Worm (Caenorhabditis elegans): ENCODE results near the gene ugt-65.
A peak's percentile ranks its signal among the peaks of the same experiment; 100 is the strongest.

The ugt-65 gene

DNA sequence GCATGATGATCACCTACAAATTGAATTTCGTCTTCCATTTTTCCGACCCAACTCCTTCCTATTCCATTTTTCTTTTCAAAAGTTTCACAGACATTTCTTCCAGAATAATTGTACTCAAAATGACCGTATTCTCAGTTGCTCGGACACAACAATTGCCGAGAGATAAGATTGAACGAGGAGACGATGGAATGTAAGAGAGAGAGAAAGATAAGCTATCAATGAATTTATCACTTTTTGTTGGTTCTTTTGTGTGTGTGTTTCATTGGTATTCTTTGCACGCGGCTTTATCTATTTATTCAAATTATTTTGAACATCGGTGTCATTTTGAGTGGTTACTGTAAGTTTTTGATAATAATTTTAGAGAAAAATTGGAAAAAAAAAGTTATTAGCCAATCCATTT is at the start of gene ugt-65:
TSS of gene ugt-65 (plus strand) at position 229 of the 400 bp plus-strand sequence.
- TF ChIP-seq elt-2 (tag; optimal IDR thresholded peaks at IDR 0.05) (peak; percentile 85), efl-1 (optimal IDR thresholded peaks at IDR 0.05) (no peak), efl-1 (GFP tag; optimal IDR thresholded peaks at IDR 0.05 in 1 of 2) (peak in 1 of 2 experiments; percentile 90), lin-14 (GFP tag; optimal IDR thresholded peaks at IDR 0.05) (peak; percentile 38), swsn-7 (tag; optimal IDR thresholded peaks at IDR 0.05) (no peak)

DNA sequence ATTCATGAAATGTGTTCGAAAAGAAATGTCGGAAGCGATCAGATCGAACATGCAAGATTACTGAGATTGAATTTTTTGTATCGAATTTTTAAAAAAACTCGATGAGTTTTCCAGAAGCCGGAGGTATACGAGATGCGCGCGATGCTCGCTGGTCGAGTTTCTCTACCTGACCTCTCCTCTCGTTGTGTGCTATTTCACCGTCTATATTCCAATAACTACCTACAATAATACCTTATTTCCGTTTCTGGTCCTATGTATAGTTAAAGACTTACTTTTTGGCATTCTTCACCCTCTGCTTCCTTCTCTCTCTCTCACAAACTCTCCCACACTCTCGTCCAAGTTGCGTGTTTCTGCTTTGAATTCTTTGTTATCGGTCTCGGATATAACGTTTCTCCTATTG is 49.1 kb upstream of the ugt-65 start:
- TF ChIP-seq zag-1 (tag; optimal IDR thresholded peaks at IDR 0.05) (no peak), fos-1 (tag; optimal IDR thresholded peaks at IDR 0.05) (no peak), lin-39 (tag; optimal IDR thresholded peaks at IDR 0.05) (no peak), alr-1 (tag; optimal IDR thresholded peaks at IDR 0.05; ENCODE audit: borderline replicate concordance) (no peak), ceh-8 (GFP tag; optimal IDR thresholded peaks at IDR 0.05) (no peak), fkh-10 (GFP tag; optimal IDR thresholded peaks at IDR 0.05) (no peak), elt-3 (tag; optimal IDR thresholded peaks at IDR 0.05) (no peak), efl-3 (GFP tag; optimal IDR thresholded peaks at IDR 0.05) (no peak), unc-98 (GFP tag; IDR thresholded peaks at IDR 0.05) (no peak), lir-3 (tag; optimal IDR thresholded peaks at IDR 0.05; ENCODE audit: poor library complexity) (no peak)

DNA sequence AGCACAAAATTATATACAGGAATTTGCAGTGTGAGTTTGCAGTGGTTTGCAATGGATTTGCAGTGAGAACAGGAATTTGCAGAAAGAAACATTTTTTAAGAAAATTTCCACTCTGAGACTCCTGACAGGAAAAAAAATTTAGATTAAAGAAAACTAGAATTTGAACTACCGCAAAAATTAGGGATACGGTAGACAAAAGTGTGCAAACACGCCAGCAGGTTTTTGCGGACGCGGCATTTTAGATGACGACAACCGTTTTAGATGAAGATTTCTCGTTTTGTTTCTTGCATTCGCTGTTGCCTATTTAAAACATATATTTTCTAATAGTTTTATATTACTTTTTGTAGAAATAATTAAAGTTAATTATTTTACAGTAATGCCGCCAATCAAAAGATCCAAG is 48.6 kb upstream of the ugt-65 start, which contains the start of gene wdr-46:
TSS of gene wdr-46 (plus strand) at position 375 of the 400 bp plus-strand sequence.
- TF ChIP-seq zag-1 (tag; optimal IDR thresholded peaks at IDR 0.05) (peak; percentile 11), zip-4 (GFP tag; optimal IDR thresholded peaks at IDR 0.05) (peak; percentile 57), lin-39 (tag; optimal IDR thresholded peaks at IDR 0.05) (peak; percentile 83), nhr-85 (tag) (peak; percentile 92), unc-86 (tag; optimal IDR thresholded peaks at IDR 0.05) (peak; percentile 86), sox-4 (tag; optimal IDR thresholded peaks at IDR 0.05) (peak; percentile 45), mdl-1 (tag; optimal IDR thresholded peaks at IDR 0.05) (peak in 1 of 2 experiments; percentile 79), unc-98 (GFP tag; IDR thresholded peaks at IDR 0.05) (peak; percentile 11; the same call in 1 of the 2 replicates), F16B12.6 (tag; optimal IDR thresholded peaks at IDR 0.05) (peak; percentile 98), jun-1 (tag; optimal IDR thresholded peaks at IDR 0.05) (peak; percentile 83), efl-1 (optimal IDR thresholded peaks at IDR 0.05) (peak; percentile 88 to 99), efl-1 (GFP tag; optimal IDR thresholded peaks at IDR 0.05 in 1 of 2) (peak; percentile 99 to 100), nhr-19 (GFP tag; conservative IDR thresholded peaks at IDR 0.05) (peak; percentile 88), ztf-11 (tag; optimal IDR thresholded peaks at IDR 0.05) (peak in 1 of 2 experiments; percentile 68), lin-13 (GFP tag; optimal IDR thresholded peaks at IDR 0.05) (peak; percentile 68), blmp-1 (tag; optimal IDR thresholded peaks at IDR 0.05) (no peak), fkh-10 (GFP tag; optimal IDR thresholded peaks at IDR 0.05) (peak; percentile 48), C16A3.4 (tag; optimal IDR thresholded peaks at IDR 0.05) (peak; percentile 87), snpc-4 (tag; optimal IDR thresholded peaks at IDR 0.05) (peak; percentile 70), efl-3 (GFP tag; optimal IDR thresholded peaks at IDR 0.05) (peak; percentile 18), grh-1 (GFP tag; IDR thresholded peaks at IDR 0.05) (peak; percentile 83), nhr-76 (tag; optimal IDR thresholded peaks at IDR 0.05) (no peak), C04F5.9 (tag; optimal IDR thresholded peaks at IDR 0.05) (peak; percentile 73), nhr-12 (tag; optimal IDR thresholded peaks at IDR 0.05) (no peak), lin-15B (tag; optimal IDR thresholded peaks at IDR 0.05) (peak; percentile 71), lir-3 (tag; optimal IDR thresholded peaks at IDR 0.05; ENCODE audit: poor library complexity) (peak; percentile 54), C34B4.2 (tag; optimal IDR thresholded peaks at IDR 0.05) (no peak), mab-9 (GFP tag; IDR thresholded peaks at IDR 0.05) (peak; percentile 70; the same call in 1 of the 2 replicates), egl-13 (tag; optimal IDR thresholded peaks at IDR 0.05) (peak; percentile 78), dsc-1 (tag; optimal IDR thresholded peaks at IDR 0.05) (peak; percentile 91), snu-23 (GFP tag; optimal IDR thresholded peaks at IDR 0.05) (peak; percentile 91), skn-1 (tag; optimal IDR thresholded peaks at IDR 0.05) (peak; percentile 88), nhr-84 (tag; optimal IDR thresholded peaks at IDR 0.05) (no peak), ceh-90 (tag; optimal IDR thresholded peaks at IDR 0.05) (peak; percentile 47), nhr-237 (tag; optimal IDR thresholded peaks at IDR 0.05) (peak; percentile 62), Y116A8C.19 (tag; optimal IDR thresholded peaks at IDR 0.05; ENCODE audit: borderline replicate concordance) (no peak), pag-3 (tag; optimal IDR thresholded peaks at IDR 0.05; ENCODE audit: borderline replicate concordance, insufficient read depth) (no peak), nhr-77 (tag; optimal IDR thresholded peaks at IDR 0.05) (peak; percentile 60), ceh-88 (GFP tag; IDR thresholded peaks at IDR 0.05) (peak; percentile 63), isw-1 (GFP tag; IDR thresholded peaks at IDR 0.05) (peak; percentile 88), ets-5 (GFP tag; IDR thresholded peaks at IDR 0.05) (no peak)

Data from whole organism, L1 larva.